Worm (Caenorhabditis elegans) whole organism, young adult: Measurements from ENCODE around the gene ops-1.
A peak's percentile ranks its signal among the peaks of the same experiment; 100 is the strongest.
"Not testable (repeated sequence)": the region's sequence is repeated elsewhere in the genome, so short reads cannot be mapped to it uniquely, and the experiment has no call there.

Experiments
- ceh-40 ChIP-seq: fragments of 200-800 bp; sonication (Bioruptor generic); IDR thresholded peaks from 2 replicates; pipeline ENCODE4 v1.3.6; 2022; ENCODE audit warnings: missing genetic modification characterization, missing compliant biosample characterization
- egl-18 ChIP-seq: fragments of 200-800 bp; sonication (Bioruptor generic); IDR thresholded peaks from 2 replicates; pipeline ENCODE4 v1.3.6; 2022; ENCODE audit warnings: missing genetic modification reagents, missing genetic modification characterization, missing compliant biosample characterization
- lsy-27 ChIP-seq: sonication (generic microtip); optimal IDR thresholded peaks from 2 replicates; lab custom pipeline; 2017; ENCODE audit warnings: missing genetic modification characterization, mild to moderate bottlenecking, missing compliant biosample characterization, antibody characterized with exemption, missing genotype, borderline replicate concordance; ENCODE audit not compliant: insufficient read depth
- ztf-6 ChIP-seq: fragments of 200-800 bp; sonication (Bioruptor generic); IDR thresholded peaks from 2 replicates; pipeline ENCODE4 v1.3.6; 2022; ENCODE audit warnings: missing genetic modification reagents, missing genetic modification characterization, missing compliant biosample characterization

ce11 chrIV:6320267-6320977 is 36.2 kb upstream of the ops-1 start:
- TF ChIP-seq egl-18 (GFP tag; lab: Robert Waterston, UW); ceh-40 (GFP tag; lab: Robert Waterston, UW); lsy-27 (tag; lab: Kevin White, UChicago): not testable (repeated sequence)
- 0 out of 2 replicates have a peak, but pooled peaks have one; percentile 8 for TF ChIP-seq ztf-6 (GFP tag; lab: Robert Waterston, UW)
